Fruit fly (Drosophila melanogaster): ENCODE measurements around the gene CG9147.

Gene CG9147

dm6 chr2L:6082936-6083627 lies 17.3 kb downstream of the CG9147 start (continued):
- no peak for TF ChIP-seq CG15696 (tag; optimal IDR thresholded peaks at IDR 0.05)
- TF ChIP-seq ttk (GFP tag; IDR thresholded peaks at IDR 0.05), result no peak
- peak; percentile 73 for TF ChIP-seq Hey (tag; optimal IDR thresholded peaks at IDR 0.05)
- no peak for TF ChIP-seq bcd (GFP tag; optimal IDR thresholded peaks at IDR 0.05)
- TF ChIP-seq CG8765 (GFP tag; IDR thresholded peaks at IDR 0.05), result no peak
- TF ChIP-seq CG6689 (GFP tag; IDR thresholded peaks at IDR 0.05), result no peak
- no peak for TF ChIP-seq nerfin-1 (tag; optimal IDR thresholded peaks at IDR 0.05)
- no peak for TF ChIP-seq vfl (GFP tag; optimal IDR thresholded peaks at IDR 0.05)
- no peak for TF ChIP-seq chif (GFP tag; optimal IDR thresholded peaks at IDR 0.05)
- TF ChIP-seq NC2β (GFP tag; optimal IDR thresholded peaks at IDR 0.05), result peak; percentile 2
- TF ChIP-seq CG4328 (GFP tag; optimal IDR thresholded peaks at IDR 0.05), result peak; percentile 52
- no peak for TF ChIP-seq CG15601 (tag; optimal IDR thresholded peaks at IDR 0.05)
- no peak for TF ChIP-seq nerfin-2 (GFP tag; IDR thresholded peaks at IDR 0.05; ENCODE audit: partially characterized antibody)
- TF ChIP-seq CG2712 (tag; optimal IDR thresholded peaks at IDR 0.05), result no peak
- peak; percentile 70 for TF ChIP-seq CG12769 (tag; optimal IDR thresholded peaks at IDR 0.05)
- peak; percentile 80 for TF ChIP-seq sd (tag; optimal IDR thresholded peaks at IDR 0.05)
- no peak for TF ChIP-seq Poxn (GFP tag; IDR thresholded peaks at IDR 0.05)
- no peak for TF ChIP-seq Hr78 (GFP tag; optimal IDR thresholded peaks at IDR 0.05)
- TF ChIP-seq gro (GFP tag; optimal IDR thresholded peaks at IDR 0.05), result no peak
- no peak for TF ChIP-seq dmrt11E (tag; optimal IDR thresholded peaks at IDR 0.05)
- TF ChIP-seq Ssrp (tag; optimal IDR thresholded peaks at IDR 0.05), result no peak
- no peak for TF ChIP-seq CG11085 (GFP tag; IDR thresholded peaks at IDR 0.05)
- TF ChIP-seq Bdp1 (GFP tag; optimal IDR thresholded peaks at IDR 0.05), result peak; percentile 8
- no peak for TF ChIP-seq lola (GFP tag; optimal IDR thresholded peaks at IDR 0.05)
- TF ChIP-seq CG13624 (GFP tag; optimal IDR thresholded peaks at IDR 0.05), result no peak
- TF ChIP-seq Dek (tag; optimal IDR thresholded peaks at IDR 0.05), result no peak
- no peak for TF ChIP-seq Lpt (GFP tag; optimal IDR thresholded peaks at IDR 0.05)
- peak; percentile 0 for TF ChIP-seq CG18011 (GFP tag; optimal IDR thresholded peaks at IDR 0.05)
- no peak for TF ChIP-seq D19A (tag; optimal IDR thresholded peaks at IDR 0.05)
- TF ChIP-seq sr (GFP tag; IDR thresholded peaks at IDR 0.05), result no peak
- TF ChIP-seq BEAF-32 (GFP tag; optimal IDR thresholded peaks at IDR 0.05), result no peak
- TF ChIP-seq CG18619 (GFP tag; optimal IDR thresholded peaks at IDR 0.05), result peak; percentile 26
- no peak for TF ChIP-seq jumu (GFP tag; optimal IDR thresholded peaks at IDR 0.05)
- no peak for TF ChIP-seq CG6854 (GFP tag; optimal IDR thresholded peaks at IDR 0.05)
- TF ChIP-seq CG15514 (GFP tag; optimal IDR thresholded peaks at IDR 0.05), result no peak
- TF ChIP-seq CG3163 (GFP tag; optimal IDR thresholded peaks at IDR 0.05), result no peak
- TF ChIP-seq CG3281 (GFP tag; optimal IDR thresholded peaks at IDR 0.05), result peak; percentile 32
- TF ChIP-seq CG42726 (GFP tag; IDR thresholded peaks at IDR 0.05; ENCODE audit: partially characterized antibody), result no peak
- TF ChIP-seq tna (GFP tag; IDR thresholded peaks at IDR 0.05; ENCODE audit: partially characterized antibody), result no peak
- TF ChIP-seq caup (GFP tag; optimal IDR thresholded peaks at IDR 0.05; ENCODE audit: severe bottlenecking), result peak; percentile 55
- no peak for TF ChIP-seq CG5953 (GFP tag; IDR thresholded peaks at IDR 0.05)
- TF ChIP-seq CG31388 (GFP tag; optimal IDR thresholded peaks at IDR 0.05), result no peak
- no peak for TF ChIP-seq NC2α (GFP tag; optimal IDR thresholded peaks at IDR 0.05)
- TF ChIP-seq wdn (GFP tag; IDR thresholded peaks at IDR 0.05), result no peak
- TF ChIP-seq run (tag; optimal IDR thresholded peaks at IDR 0.05), result no peak
- TF ChIP-seq CG6765 (GFP tag; optimal IDR thresholded peaks at IDR 0.05), result peak; percentile 5
- TF ChIP-seq Blimp-1 (GFP tag; optimal IDR thresholded peaks at IDR 0.05), result no peak
- TF ChIP-seq Fer2 (tag; optimal IDR thresholded peaks at IDR 0.05), result peak; percentile 7
- peak; percentile 0 for TF ChIP-seq CHES-1-like (GFP tag; optimal IDR thresholded peaks at IDR 0.05)

All from whole organism, embryonic.